Fruit fly (Drosophila melanogaster) whole organism, wandering third instar larva: ENCODE data around the gene CG18858.

ENCODE experiments used
- Hnf4 ChIP-seq: fragments of 200-800 bp; sonication (Bioruptor generic); optimal IDR thresholded peaks from 2 replicates; lab custom pipeline; 2016; ENCODE audit warnings: missing biosample characterization, mild to moderate bottlenecking, missing genetic modification characterization
- Myc ChIP-seq: fragments of >200 bp; optimal IDR thresholded peaks from 2 replicates; lab custom pipeline; 2017
- dsf ChIP-seq: sonication (Bioruptor generic); optimal IDR thresholded peaks from 2 replicates; lab custom pipeline; 2016; ENCODE audit warnings: missing biosample characterization, missing genetic modification characterization, borderline replicate concordance
- foxo ChIP-seq, 2 experiments: fragments of 200-800 bp; sonication (Bioruptor generic); optimal IDR thresholded peaks; 2 replicates in 1 of 2; 3 replicates in 1 of 2; lab custom pipeline; 2016 to 2017; ENCODE audit warnings: missing biosample characterization in 2 of 2, missing genetic modification characterization in 2 of 2
- pan ChIP-seq: fragments of >200 bp; optimal IDR thresholded peaks from 2 replicates; lab custom pipeline; 2017
- sage ChIP-seq: fragments of 200-800 bp; sonication (Bioruptor generic); optimal IDR thresholded peaks from 2 replicates; lab custom pipeline; 2016; ENCODE audit warnings: missing biosample characterization, mild to moderate bottlenecking, missing genetic modification characterization
- usp ChIP-seq: fragments of >200 bp; optimal IDR thresholded peaks from 2 replicates; lab custom pipeline; 2017; ENCODE audit warnings: missing biosample characterization, missing genetic modification characterization

DNA sequence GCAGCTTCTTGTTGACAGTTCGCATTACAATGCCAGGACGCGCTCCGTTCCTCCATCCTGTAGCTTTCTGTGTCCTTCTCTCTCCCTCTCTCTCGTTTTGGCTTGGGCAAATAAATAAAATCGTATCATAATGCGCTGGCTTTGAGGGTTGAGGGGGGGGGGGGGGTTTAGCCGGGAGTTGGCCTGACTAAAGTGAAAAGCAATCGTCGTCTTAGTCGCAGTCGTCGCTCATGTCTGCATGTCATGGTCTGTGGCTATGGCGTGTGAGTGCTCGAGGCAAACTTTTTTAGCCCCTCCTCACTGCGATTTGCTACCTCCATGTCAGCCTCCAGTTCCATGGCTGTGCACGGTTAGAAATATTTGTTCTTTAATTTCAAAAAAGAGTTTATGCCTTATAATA, 24.1 kb downstream of the CG18858 start:
- TF ChIP-seq foxo (GFP tag; optimal IDR thresholded peaks at IDR 0.05; lab: Kevin White, UChicago), result no peak
- no peak for TF ChIP-seq pan
- TF ChIP-seq Hnf4 (GFP tag; lab: Kevin White, UChicago), result no peak
- TF ChIP-seq usp (GFP tag; lab: Kevin White, UChicago), result no peak
- no peak for TF ChIP-seq sage (GFP tag; lab: Kevin White, UChicago)
- no peak for TF ChIP-seq Myc (lab: Kevin White, UChicago)
- TF ChIP-seq dsf, result no peak
